Worm (Caenorhabditis elegans): ENCODE data around the gene Y59H11AR.3.

- TF ChIP-seq sea-1 (GFP tag; conservative IDR thresholded peaks at IDR 0.05), result no peak
- no peak for TF ChIP-seq ets-7 (tag; optimal IDR thresholded peaks at IDR 0.05)
- no peak for TF ChIP-seq flt-1 (GFP tag; IDR thresholded peaks at IDR 0.05)
- no peak for TF ChIP-seq scrt-1 (GFP tag; IDR thresholded peaks at IDR 0.05)
- no peak for TF ChIP-seq hnd-1 (tag; optimal IDR thresholded peaks at IDR 0.05)
- no peak for TF ChIP-seq ama-1 (optimal IDR thresholded peaks at IDR 0.05)
- TF ChIP-seq pes-1 (GFP tag; IDR thresholded peaks at IDR 0.05), result no peak
Observed at ce11 chrIV:8597504-8597903, 2.3 kb upstream of the Y59H11AR.3 start.

Data from whole organism, early embryonic.